Fruit fly (Drosophila melanogaster): ENCODE results near the gene CG7800.

CG7800 gene

DNA sequence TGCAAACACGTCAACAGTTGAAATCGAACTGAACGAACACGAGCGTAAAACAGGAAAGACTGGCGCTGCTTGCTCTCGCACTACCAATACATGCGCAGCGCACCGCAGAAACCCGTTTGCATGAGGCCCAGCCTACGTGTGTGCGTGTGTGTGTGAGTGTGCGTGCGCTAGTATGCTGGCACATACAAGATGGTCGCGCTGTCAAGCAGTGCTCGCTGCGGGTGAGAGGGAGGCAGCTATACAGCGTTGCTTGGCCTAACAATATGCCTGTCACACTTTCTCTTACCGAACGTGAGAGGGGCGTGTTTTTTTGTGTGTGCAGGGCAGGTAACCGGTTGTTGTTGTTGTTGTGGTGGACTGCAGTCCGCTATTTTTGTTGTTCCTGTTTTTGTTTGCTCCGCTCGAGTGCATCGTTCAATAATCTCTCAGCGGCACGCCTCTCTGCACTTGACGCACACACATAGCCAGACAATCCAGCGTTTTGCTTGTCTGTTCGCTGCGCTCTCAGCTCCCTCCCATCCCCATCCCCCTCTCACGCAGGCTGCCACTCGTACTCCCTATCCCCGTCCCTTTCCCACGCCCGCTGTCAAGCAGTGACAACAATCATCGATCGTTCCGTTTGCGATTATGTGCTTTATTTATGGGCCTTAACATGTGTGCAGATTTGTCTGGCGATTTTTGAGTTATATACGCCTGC lies 36.2 kb upstream of the CG7800 start, which contains the start of gene grn:
grn (minus strand) TSS at position 33 of the 697 bp plus-strand sequence.
- TF ChIP-seq CG7368 (GFP tag; optimal IDR thresholded peaks at IDR 0.05) (no peak), Lpt (GFP tag; optimal IDR thresholded peaks at IDR 0.05) (no peak), achi (GFP tag; optimal IDR thresholded peaks at IDR 0.05) (peak; percentile 36), CG10631 (GFP tag; optimal IDR thresholded peaks at IDR 0.05) (no peak), Eip93F (GFP tag; optimal IDR thresholded peaks at IDR 0.05) (no peak), CG34406 (GFP tag; optimal IDR thresholded peaks at IDR 0.05) (no peak), ss (GFP tag; optimal IDR thresholded peaks at IDR 0.05) (peak; percentile 46 to 71), OdsH (GFP tag; optimal IDR thresholded peaks at IDR 0.05) (no peak), Gug (GFP tag; IDR thresholded peaks at IDR 0.05) (no peak), Hr39 (GFP tag; optimal IDR thresholded peaks at IDR 0.05) (no peak), Hr38 (GFP tag; optimal IDR thresholded peaks at IDR 0.05) (no peak), dsx (GFP tag; optimal IDR thresholded peaks at IDR 0.05; ENCODE audit: poor library complexity, severe bottlenecking) (peak; percentile 14), Ets21C (GFP tag; optimal IDR thresholded peaks at IDR 0.05) (no peak), spab (GFP tag; optimal IDR thresholded peaks at IDR 0.05) (no peak), salr (GFP tag; optimal IDR thresholded peaks at IDR 0.05) (no peak), CG1621 (tag; optimal IDR thresholded peaks at IDR 0.05) (no peak), topi (GFP tag; optimal IDR thresholded peaks at IDR 0.05) (peak; percentile 13), fkh (GFP tag; optimal IDR thresholded peaks at IDR 0.05) (peak; percentile 74), Eip75B (GFP tag; optimal IDR thresholded peaks at IDR 0.05) (peak; percentile 4), fd59A (GFP tag; optimal IDR thresholded peaks at IDR 0.05) (no peak), CG3032 (tag; optimal IDR thresholded peaks at IDR 0.05) (no peak), esn (GFP tag; optimal IDR thresholded peaks at IDR 0.05) (peak; percentile 12), Met (GFP tag; optimal IDR thresholded peaks at IDR 0.05) (no peak), vri (GFP tag; optimal IDR thresholded peaks at IDR 0.05) (no peak), CG6276 (GFP tag; optimal IDR thresholded peaks at IDR 0.05) (no peak), Blimp-1 (GFP tag; optimal IDR thresholded peaks at IDR 0.05) (peak; percentile 48), CG9139 (GFP tag; optimal IDR thresholded peaks at IDR 0.05) (peak; percentile 22), lz (GFP tag; optimal IDR thresholded peaks at IDR 0.05) (no peak), CG10669 (GFP tag; optimal IDR thresholded peaks at IDR 0.05) (no peak), cyc (GFP tag; optimal IDR thresholded peaks at IDR 0.05) (peak; percentile 14), CG6808 (GFP tag; optimal IDR thresholded peaks at IDR 0.05) (peak; percentile 21), Hr4 (GFP tag; optimal IDR thresholded peaks at IDR 0.05) (no peak), Sox102F (GFP tag; optimal IDR thresholded peaks at IDR 0.05) (no peak), Ets96B (tag; optimal IDR thresholded peaks at IDR 0.05) (no peak), eg (GFP tag; IDR thresholded peaks at IDR 0.05) (no peak), Sox14 (GFP tag; optimal IDR thresholded peaks at IDR 0.05) (peak; percentile 48), CG8632 (GFP tag; optimal IDR thresholded peaks at IDR 0.05) (no peak), Eip78C (GFP tag) (peak; percentile 58), CG8319 (GFP tag; optimal IDR thresholded peaks at IDR 0.05) (peak; percentile 6), CG6792 (GFP tag; optimal IDR thresholded peaks at IDR 0.05) (no peak), CG6854 (GFP tag; optimal IDR thresholded peaks at IDR 0.05) (peak; percentile 8)

DNA sequence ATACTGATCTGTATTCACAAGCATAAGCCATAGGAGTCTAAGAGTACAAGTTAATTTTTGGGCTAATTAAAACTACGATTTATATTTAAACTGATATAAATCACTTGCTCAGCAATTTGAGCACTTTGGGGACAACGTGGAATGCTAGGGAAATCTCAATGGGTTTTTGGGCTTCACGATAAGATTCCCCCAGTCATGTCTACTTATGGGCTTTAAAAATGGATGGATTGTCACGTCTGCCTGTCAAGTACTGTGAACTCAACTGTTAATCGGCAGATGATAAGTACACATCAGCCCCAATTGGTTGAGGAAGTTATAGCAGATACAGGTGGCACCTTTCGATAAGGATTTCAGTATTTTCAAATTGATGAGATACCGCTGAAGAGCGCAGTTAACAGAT lies 34.3 kb upstream of the CG7800 start:
- TF ChIP-seq CG4318 (GFP tag; optimal IDR thresholded peaks at IDR 0.05) = no peak
- no peak for TF ChIP-seq CG10669 (GFP tag; optimal IDR thresholded peaks at IDR 0.05)
- no peak for TF ChIP-seq Eip78C (GFP tag)
- no peak for TF ChIP-seq Hr4 (GFP tag; optimal IDR thresholded peaks at IDR 0.05)
- no peak for TF ChIP-seq ss (GFP tag; optimal IDR thresholded peaks at IDR 0.05)
- TF ChIP-seq Ets96B (tag; optimal IDR thresholded peaks at IDR 0.05) = no peak
- TF ChIP-seq lz (GFP tag; optimal IDR thresholded peaks at IDR 0.05) = no peak
- TF ChIP-seq CG32006 (GFP tag; optimal IDR thresholded peaks at IDR 0.05) = no peak
- TF ChIP-seq CG6163 (GFP tag; IDR thresholded peaks at IDR 0.05) = no peak
- no peak for TF ChIP-seq eg (GFP tag; IDR thresholded peaks at IDR 0.05)
- no peak for TF ChIP-seq CG6854 (GFP tag; optimal IDR thresholded peaks at IDR 0.05)
- TF ChIP-seq CG11294 (GFP tag; IDR thresholded peaks at IDR 0.05) = no peak
- TF ChIP-seq Sox15 (GFP tag; optimal IDR thresholded peaks at IDR 0.05) = no peak
- TF ChIP-seq CG3032 (tag; optimal IDR thresholded peaks at IDR 0.05) = no peak
